Fruit fly (Drosophila melanogaster) whole organism, embryonic: ENCODE results near the gene CG5498.

Experiments
- Aef1 ChIP-seq: fragments of 200-800 bp; sonication (Bioruptor generic); IDR thresholded peaks from 3 replicates; pipeline ENCODE4 v1.3.6; 2022; ENCODE audit warnings: missing biosample characterization, missing genetic modification characterization
- C15 ChIP-seq: fragments of 200-800 bp; sonication (Bioruptor generic); IDR thresholded peaks from 3 replicates; pipeline ENCODE4 v1.3.6; 2022; ENCODE audit warnings: missing biosample characterization, missing genetic modification characterization
- CG10321 ChIP-seq: fragments of 200-800 bp; sonication (Bioruptor generic); IDR thresholded peaks from 2 replicates; pipeline ENCODE4 v1.3.6; 2022; ENCODE audit warnings: missing biosample characterization, missing genetic modification characterization
- CG10462 ChIP-seq: fragments of 200-800 bp; sonication (Bioruptor generic); optimal IDR thresholded peaks from 2 replicates; lab custom pipeline; 2016; ENCODE audit warnings: missing biosample characterization, missing genetic modification characterization
- CG11695 ChIP-seq: fragments of 200-800 bp; sonication (Bioruptor generic); IDR thresholded peaks from 3 replicates; pipeline ENCODE4 v1.3.6; 2022; ENCODE audit warnings: missing biosample characterization, missing genetic modification characterization
- CG12155 ChIP-seq: fragments of 200-800 bp; sonication (Bioruptor generic); optimal IDR thresholded peaks from 3 replicates; lab custom pipeline; 2016; ENCODE audit warnings: missing biosample characterization, missing genetic modification characterization
- CG13123 ChIP-seq: fragments of 200-800 bp; sonication (Bioruptor generic); optimal IDR thresholded peaks from 2 replicates; lab custom pipeline; 2016; ENCODE audit warnings: missing biosample characterization, missing genetic modification characterization
- CG15073 ChIP-seq: fragments of 200-800 bp; sonication (Bioruptor generic); optimal IDR thresholded peaks from 2 replicates; lab custom pipeline; 2016; ENCODE audit warnings: missing biosample characterization, missing genetic modification characterization
- CG15269 ChIP-seq: fragments of 200-800 bp; sonication (Bioruptor generic); optimal IDR thresholded peaks from 2 replicates; lab custom pipeline; 2018; ENCODE audit warnings: missing biosample characterization, mild to moderate bottlenecking, missing genetic modification characterization, moderate library complexity
- CG16863 ChIP-seq: fragments of 200-800 bp; sonication (Bioruptor generic); optimal IDR thresholded peaks from 3 replicates; lab custom pipeline; 2016; ENCODE audit warnings: missing biosample characterization, missing genetic modification characterization
- CG18262 ChIP-seq: fragments of 200-800 bp; optimal IDR thresholded peaks from 3 replicates; lab custom pipeline; 2019; ENCODE audit warnings: missing biosample characterization, mild to moderate bottlenecking, missing genetic modification characterization, moderate library complexity
- CG2120 ChIP-seq: fragments of 200-800 bp; sonication (Bioruptor generic); optimal IDR thresholded peaks from 3 replicates; lab custom pipeline; 2016; ENCODE audit warnings: missing biosample characterization, missing genetic modification characterization
- CG31388 ChIP-seq: fragments of 200-800 bp; sonication (Bioruptor generic); optimal IDR thresholded peaks from 2 replicates; lab custom pipeline; 2016; ENCODE audit warnings: missing biosample characterization, missing genetic modification characterization
- CG3163 ChIP-seq: fragments of 200-800 bp; sonication (Bioruptor generic); optimal IDR thresholded peaks from 3 replicates; lab custom pipeline; 2016; ENCODE audit warnings: missing biosample characterization, missing genetic modification characterization
- CG32532 ChIP-seq: fragments of 200-800 bp; sonication (Bioruptor generic); IDR thresholded peaks from 2 replicates; pipeline ENCODE4 v1.3.6; 2022; ENCODE audit warnings: missing biosample characterization, missing genetic modification characterization
- CG34224 ChIP-seq: fragments of 200-800 bp; sonication (Bioruptor generic); IDR thresholded peaks from 3 replicates; pipeline ENCODE4 v1.3.6; 2022; ENCODE audit warnings: missing biosample characterization, missing genetic modification characterization; ENCODE audit not compliant: partially characterized antibody
- CG3838 ChIP-seq: fragments of 200-800 bp; sonication (Bioruptor generic); optimal IDR thresholded peaks from 3 replicates; lab custom pipeline; 2016; ENCODE audit warnings: missing biosample characterization, missing genetic modification characterization
- CG4617 ChIP-seq: fragments of 200-800 bp; sonication (Bioruptor generic); optimal IDR thresholded peaks from 3 replicates; lab custom pipeline; 2016; ENCODE audit warnings: missing biosample characterization, missing genetic modification characterization, borderline replicate concordance
- CG6254 ChIP-seq: fragments of 200-800 bp; sonication (Bioruptor generic); optimal IDR thresholded peaks from 3 replicates; lab custom pipeline; 2017; ENCODE audit warnings: mild to moderate bottlenecking, missing biosample characterization, missing genetic modification reagents, missing genetic modification characterization
- CG7271 ChIP-seq: fragments of 200-800 bp; sonication (Bioruptor generic); optimal IDR thresholded peaks from 2 replicates; lab custom pipeline; 2018; ENCODE audit warnings: missing biosample characterization, mild to moderate bottlenecking, missing genetic modification characterization, moderate library complexity
- CG8359 ChIP-seq: fragments of 200-800 bp; sonication (Bioruptor generic); optimal IDR thresholded peaks from 2 replicates; lab custom pipeline; 2017; ENCODE audit warnings: missing biosample characterization, mild to moderate bottlenecking, missing genetic modification characterization, borderline replicate concordance
- CG8388 ChIP-seq: fragments of 200-800 bp; sonication (Bioruptor generic); optimal IDR thresholded peaks from 2 replicates; lab custom pipeline; 2019; ENCODE audit warnings: missing biosample characterization, mild to moderate bottlenecking, missing genetic modification characterization, moderate library complexity
- CG9609 ChIP-seq: fragments of 200-800 bp; sonication (Bioruptor generic); optimal IDR thresholded peaks from 3 replicates; lab custom pipeline; 2016; ENCODE audit warnings: missing biosample characterization, missing genetic modification characterization
- CG9817 ChIP-seq: fragments of 200-800 bp; sonication (Bioruptor generic); optimal IDR thresholded peaks from 2 replicates; lab custom pipeline; 2018; ENCODE audit warnings: missing biosample characterization, mild to moderate bottlenecking, missing genetic modification characterization, moderate library complexity
- Elba2 ChIP-seq: fragments of 200-800 bp; sonication (Bioruptor generic); optimal IDR thresholded peaks from 3 replicates; lab custom pipeline; 2016; ENCODE audit warnings: missing biosample characterization, missing genetic modification characterization
- H15 ChIP-seq: fragments of 200-800 bp; sonication (Bioruptor generic); IDR thresholded peaks from 3 replicates; pipeline ENCODE4 v1.3.6; 2022; ENCODE audit warnings: missing biosample characterization, missing genetic modification characterization
- HLH3B ChIP-seq: fragments of 200-800 bp; sonication (Bioruptor generic); IDR thresholded peaks from 2 replicates; pipeline ENCODE4 v1.3.6; 2022; ENCODE audit warnings: missing biosample characterization, missing genetic modification characterization
- Mad ChIP-seq: fragments of 200-800 bp; sonication (Bioruptor generic); optimal IDR thresholded peaks from 2 replicates; lab custom pipeline; 2016; ENCODE audit warnings: missing biosample characterization, missing genetic modification characterization
- Mes4 ChIP-seq: fragments of 200-800 bp; sonication (Bioruptor generic); optimal IDR thresholded peaks from 2 replicates; lab custom pipeline; 2016; ENCODE audit warnings: missing biosample characterization, missing genetic modification characterization
- Mrtf ChIP-seq: fragments of 200-800 bp; sonication (Bioruptor generic); IDR thresholded peaks from 3 replicates; pipeline ENCODE4 v1.3.6; 2022; ENCODE audit warnings: missing biosample characterization, missing genetic modification characterization
- NFAT ChIP-seq: fragments of 200-800 bp; sonication (Bioruptor generic); IDR thresholded peaks from 2 replicates; pipeline ENCODE4 v1.3.6; 2022; ENCODE audit warnings: missing biosample characterization, missing genetic modification characterization
- NK7.1 ChIP-seq: fragments of 200-800 bp; sonication (Bioruptor generic); optimal IDR thresholded peaks from 3 replicates; lab custom pipeline; 2016; ENCODE audit warnings: missing biosample characterization, missing genetic modification characterization
- Nf-YB ChIP-seq: fragments of 200-800 bp; sonication (Bioruptor generic); optimal IDR thresholded peaks from 3 replicates; lab custom pipeline; 2019; ENCODE audit warnings: missing biosample characterization, mild to moderate bottlenecking, missing genetic modification characterization, moderate library complexity
- NfI ChIP-seq: fragments of 200-800 bp; sonication (Bioruptor generic); optimal IDR thresholded peaks from 3 replicates; lab custom pipeline; 2018; ENCODE audit warnings: missing biosample characterization, mild to moderate bottlenecking, missing genetic modification characterization, moderate library complexity
- Opbp ChIP-seq: fragments of 200-800 bp; sonication (Bioruptor generic); IDR thresholded peaks from 3 replicates; pipeline ENCODE4 v1.3.6; 2022; ENCODE audit warnings: missing biosample characterization, missing genetic modification characterization; ENCODE audit not compliant: partially characterized antibody
- Sry-β ChIP-seq: fragments of 200-800 bp; sonication (Bioruptor generic); optimal IDR thresholded peaks from 2 replicates; lab custom pipeline; 2018; ENCODE audit warnings: missing biosample characterization, mild to moderate bottlenecking, missing genetic modification characterization, moderate library complexity
- Ssrp ChIP-seq: fragments of 200-800 bp; sonication (Bioruptor generic); optimal IDR thresholded peaks from 2 replicates; lab custom pipeline; 2018; ENCODE audit warnings: missing biosample characterization, mild to moderate bottlenecking, missing genetic modification characterization, moderate library complexity
- abd-A ChIP-seq: fragments of 200-800 bp; sonication (Bioruptor generic); optimal IDR thresholded peaks from 3 replicates; lab custom pipeline; 2019; ENCODE audit warnings: missing biosample characterization, mild to moderate bottlenecking, missing genetic modification characterization, moderate library complexity
- cas ChIP-seq: fragments of 200-800 bp; sonication (Bioruptor generic); IDR thresholded peaks from 2 replicates; pipeline ENCODE4 v1.3.6; 2022; ENCODE audit warnings: missing biosample characterization, missing genetic modification characterization
- chm ChIP-seq: fragments of 200-800 bp; sonication (Bioruptor generic); IDR thresholded peaks from 2 replicates; pipeline ENCODE4 v1.3.6; 2022; ENCODE audit warnings: missing biosample characterization, missing genetic modification characterization
- ci ChIP-seq: fragments of 200-800 bp; sonication (Bioruptor generic); IDR thresholded peaks from 3 replicates; pipeline ENCODE4 v1.3.6; 2022; ENCODE audit warnings: missing biosample characterization, missing genetic modification characterization
- gfzf ChIP-seq: fragments of 200-800 bp; sonication (Bioruptor generic); optimal IDR thresholded peaks from 2 replicates; lab custom pipeline; 2016; ENCODE audit warnings: missing biosample characterization, mild to moderate bottlenecking, missing genetic modification characterization, moderate library complexity
- jigr1 ChIP-seq: fragments of 200-800 bp; sonication (Bioruptor generic); IDR thresholded peaks from 3 replicates; pipeline ENCODE4 v1.3.6; 2022; ENCODE audit warnings: missing biosample characterization, missing genetic modification characterization
- kni ChIP-seq: fragments of 200-800 bp; sonication (Bioruptor generic); optimal IDR thresholded peaks from 3 replicates; lab custom pipeline; 2017; ENCODE audit warnings: mild to moderate bottlenecking, missing biosample characterization, missing genetic modification reagents, missing genetic modification characterization
- lbe ChIP-seq: fragments of 200-800 bp; sonication (Bioruptor generic); optimal IDR thresholded peaks from 2 replicates; lab custom pipeline; 2016; ENCODE audit warnings: missing biosample characterization, mild to moderate bottlenecking, missing genetic modification characterization
- lola ChIP-seq, 3 experiments: fragments of >200 bp in 2 of 3; fragments of 200-800 bp in 1 of 3; sonication (Bioruptor generic) in 1 of 3; optimal IDR thresholded peaks; 2 replicates each; lab custom pipeline; 2017 to 2019; ENCODE audit warnings: missing biosample characterization in 3 of 3, missing genetic modification characterization in 3 of 3, mild to moderate bottlenecking in 1 of 3, moderate library complexity in 1 of 3
- ranshi ChIP-seq: fragments of 200-800 bp; sonication (Bioruptor generic); IDR thresholded peaks from 2 replicates; pipeline ENCODE4 v1.3.6; 2022; ENCODE audit warnings: missing biosample characterization, missing genetic modification characterization
- sob ChIP-seq: fragments of 200-800 bp; sonication (Bioruptor generic); IDR thresholded peaks from 2 replicates; pipeline ENCODE4 v1.3.6; 2022; ENCODE audit warnings: missing biosample characterization, missing genetic modification characterization
- tup ChIP-seq: fragments of 200-800 bp; sonication (Bioruptor generic); optimal IDR thresholded peaks from 2 replicates; lab custom pipeline; 2016; ENCODE audit warnings: missing biosample characterization, mild to moderate bottlenecking, missing genetic modification characterization, moderate library complexity
- unc-4 ChIP-seq: fragments of 200-800 bp; sonication (Bioruptor generic); IDR thresholded peaks from 2 replicates; pipeline ENCODE4 v1.3.6; 2022; ENCODE audit warnings: missing biosample characterization, missing genetic modification characterization; ENCODE audit not compliant: partially characterized antibody
- wek ChIP-seq: fragments of 200-800 bp; sonication (Bioruptor generic); optimal IDR thresholded peaks from 3 replicates; lab custom pipeline; 2018; ENCODE audit warnings: missing biosample characterization, mild to moderate bottlenecking, missing genetic modification characterization, moderate library complexity
- z ChIP-seq: fragments of 200-800 bp; sonication (Bioruptor generic); IDR thresholded peaks from 3 replicates; pipeline ENCODE4 v1.3.6; 2022; ENCODE audit warnings: missing biosample characterization, missing genetic modification characterization

Gene CG5498

DNA sequence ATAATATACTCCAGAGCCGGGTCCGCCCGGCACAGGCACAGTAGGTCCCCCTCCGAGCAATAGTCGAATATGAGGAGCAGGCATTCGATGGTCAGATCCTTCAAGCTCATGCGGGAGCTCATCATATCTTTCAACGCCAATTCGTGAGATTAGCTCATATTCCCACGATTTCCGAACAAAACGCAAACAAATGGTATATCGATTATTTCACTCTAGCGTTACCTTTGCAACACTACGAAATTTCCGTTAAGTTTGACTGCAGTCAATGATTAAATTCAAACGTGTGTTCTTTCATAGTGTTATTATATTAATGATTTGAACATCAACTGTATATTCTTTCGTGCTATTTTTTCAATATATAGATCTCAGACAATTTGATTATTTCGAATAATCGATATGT lies 9.4 kb upstream of the CG5498 start, which contains the start of gene CG33969:
TSS of gene CG33969 (minus strand) at position 197 of the 400 bp plus-strand sequence.
- TF ChIP-seq CG7271 (no peak), CG13123 (no peak), Elba2 (GFP tag; lab: Kevin White, UChicago) (no peak), CG8359 (GFP tag; lab: Kevin White, UChicago) (no peak), CG9609 (GFP tag; lab: Kevin White, UChicago) (no peak), Ssrp (tag; lab: Kevin White, UChicago) (no peak), cas (no peak), wek (no peak), NfI (GFP tag; lab: Kevin White, UChicago) (no peak), Nf-YB (GFP tag; lab: Kevin White, UChicago) (no peak), Sry-β (GFP tag; lab: Kevin White, UChicago) (no peak), CG3838 (no peak), NK7.1 (no peak), NFAT (GFP tag; lab: Robert Waterston, UW) (no peak), tup (no peak), gfzf (GFP tag; lab: Kevin White, UChicago) (peak; percentile 29), CG15269 (no peak), CG4617 (GFP tag; lab: Kevin White, UChicago) (no peak), abd-A (tag; lab: Kevin White, UChicago) (no peak), lbe (peak; percentile 21), HLH3B (GFP tag; lab: Robert Waterston, UW) (no peak), H15 (GFP tag; lab: Robert Waterston, UW) (no peak), lola (GFP tag; optimal IDR thresholded peaks at IDR 0.05; lab: Kevin White, UChicago) (no peak), Opbp (GFP tag; lab: Robert Waterston, UW) (no peak; the same call in 2 of the 3 replicates), chm (GFP tag; lab: Robert Waterston, UW) (no peak), C15 (no peak), Mad (GFP tag; lab: Kevin White, UChicago) (no peak), CG8388 (no peak), ranshi (GFP tag; lab: Robert Waterston, UW) (no peak), CG12155 (GFP tag; lab: Kevin White, UChicago) (no peak), z (no peak), CG18262 (no peak), CG15073 (GFP tag; lab: Kevin White, UChicago) (no peak), CG2120 (peak; percentile 16), CG10321 (no peak), Mrtf (GFP tag; lab: Robert Waterston, UW) (no peak), CG3163 (GFP tag; lab: Kevin White, UChicago) (no peak), sob (no peak), CG16863 (GFP tag; lab: Kevin White, UChicago) (no peak), CG9817 (tag; lab: Kevin White, UChicago) (no peak), ci (GFP tag; lab: Robert Waterston, UW) (no peak), CG34224 (GFP tag; lab: Robert Waterston, UW) (peak; percentile 49; the same call in 1 of the 3 replicates), Mes4 (GFP tag; lab: Kevin White, UChicago) (no peak), unc-4 (GFP tag; lab: Robert Waterston, UW) (no peak), CG32532 (no peak), kni (GFP tag; lab: Kevin White, UChicago) (no peak), Aef1 (no peak), CG11695 (GFP tag; lab: Robert Waterston, UW) (no peak), CG6254 (GFP tag; lab: Kevin White, UChicago) (no peak), CG31388 (GFP tag; lab: Kevin White, UChicago) (no peak), CG10462 (no peak), jigr1 (GFP tag; lab: Robert Waterston, UW) (no peak)
